Worm (Caenorhabditis elegans) whole organism, L3 larva: ENCODE measurements around the gene rpoa-1.

Experiments used
- aly-2 ChIP-seq: fragments of 150-350 bp; optimal IDR thresholded peaks from 2 replicates; lab custom pipeline; 2014; ENCODE audit warnings: missing biosample characterization, missing genetic modification characterization
- fkh-10 ChIP-seq: sonication (generic microtip); optimal IDR thresholded peaks from 2 replicates; lab custom pipeline; 2017; ENCODE audit warnings: missing biosample characterization, missing genetic modification reagents, missing genetic modification characterization
- lin-39 ChIP-seq: fragments of 150-350 bp; optimal IDR thresholded peaks from 2 replicates; lab custom pipeline; 2018; ENCODE audit warnings: missing biosample characterization, missing genetic modification reagents, missing genetic modification characterization
- mdl-1 ChIP-seq: fragments of 150-350 bp; optimal IDR thresholded peaks from 2 replicates; lab custom pipeline; 2014; ENCODE audit warnings: missing biosample characterization, missing genetic modification characterization
- unc-62 ChIP-seq: fragments of 150-350 bp; sonication (generic microtip); optimal IDR thresholded peaks from 4 replicates; lab custom pipeline; 2014; ENCODE audit warnings: missing biosample characterization, missing genetic modification reagents, missing genetic modification characterization

DNA sequence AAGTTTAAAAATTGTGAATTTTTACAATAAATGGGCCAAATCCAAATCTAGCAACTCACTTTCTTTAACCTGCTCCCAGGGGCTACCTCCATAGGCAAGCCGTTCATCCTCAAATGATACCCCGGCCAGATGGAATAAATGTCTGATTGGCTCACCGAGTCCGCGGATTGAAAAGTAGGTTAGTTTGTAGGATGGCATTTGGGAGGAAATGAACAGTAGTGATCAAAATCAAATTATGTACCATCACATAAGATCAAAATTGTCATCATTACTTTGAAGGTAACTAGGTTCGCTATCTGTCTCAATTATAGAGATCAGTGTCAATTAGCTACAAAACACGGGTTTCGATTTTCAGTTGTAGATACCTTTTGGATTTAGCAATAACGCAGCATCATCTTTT, 63.9 kb downstream of the rpoa-1 start, which contains the start of the genes gst-17 and gst-18:
- TF ChIP-seq fkh-10 (no peak), lin-39 (tag; lab: Kevin White, UChicago) (no peak), unc-62 (GFP tag; lab: Kevin White, UChicago) (no peak), aly-2 (tag; lab: Kevin White, UChicago) (no peak), mdl-1 (tag; lab: Kevin White, UChicago) (no peak)
